Fruit fly (Drosophila melanogaster): ENCODE data around the gene CG15472.

- no peak for TF ChIP-seq gl (tag; optimal IDR thresholded peaks at IDR 0.05)
- TF ChIP-seq CG10348 (GFP tag; IDR thresholded peaks at IDR 0.05): no peak
These were observed 7.7 kb downstream of the CG15472 start for dm6 chrX:4762267-4762666.
